Worm (Caenorhabditis elegans): ENCODE data around the gene far-2.

Gene far-2

DNA sequence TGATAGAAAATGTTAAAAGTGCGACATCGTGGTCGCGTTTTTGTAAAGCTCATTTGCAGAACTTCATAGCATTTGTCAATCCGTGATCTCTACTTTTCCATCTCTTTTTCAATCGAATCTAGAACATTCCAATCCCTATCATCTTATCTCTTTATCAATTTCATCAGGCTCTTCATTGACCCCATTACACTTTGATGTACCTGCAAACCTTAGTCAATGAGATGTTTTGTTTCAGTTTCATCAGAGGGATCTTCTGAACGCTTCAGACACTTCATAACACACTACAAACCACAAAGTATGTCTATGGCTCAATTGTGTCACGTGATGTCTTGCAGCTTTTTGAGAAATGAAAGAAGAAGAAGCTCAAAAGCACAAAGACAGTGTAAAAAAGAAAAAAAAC is 1.5 kb downstream of the far-2 start (continued):
- peak in 1 of 2 experiments; percentile 32 for TF ChIP-seq lsy-2 (tag; optimal IDR thresholded peaks at IDR 0.05)
- no peak for TF ChIP-seq ztf-4 (tag; optimal IDR thresholded peaks at IDR 0.05)
- TF ChIP-seq alr-1 (tag; optimal IDR thresholded peaks at IDR 0.05): no peak
- no peak for TF ChIP-seq skn-1 (tag; optimal IDR thresholded peaks at IDR 0.05)
- TF ChIP-seq C34F6.9 (tag; optimal IDR thresholded peaks at IDR 0.05): peak; percentile 37
- no peak for TF ChIP-seq Y55F3AM.14 (GFP tag; optimal IDR thresholded peaks at IDR 0.05)
- TF ChIP-seq ceh-16 (tag; optimal IDR thresholded peaks at IDR 0.05): no peak
- no peak for TF ChIP-seq unc-39 (tag; optimal IDR thresholded peaks at IDR 0.05)
- TF ChIP-seq sem-4 (tag; optimal IDR thresholded peaks at IDR 0.05): peak; percentile 26
- no peak for TF ChIP-seq dmd-4 (tag; optimal IDR thresholded peaks at IDR 0.05)
- no peak for TF ChIP-seq lin-13 (GFP tag; optimal IDR thresholded peaks at IDR 0.05)
- no peak for TF ChIP-seq nhr-11 (tag; optimal IDR thresholded peaks at IDR 0.05)
- TF ChIP-seq ceh-82 (tag; optimal IDR thresholded peaks at IDR 0.05): no peak
- no peak for TF ChIP-seq ama-1 (optimal IDR thresholded peaks at IDR 0.05)

ce11 chrIII:9084329-9084728 is 2.7 kb downstream of the far-2 start:
- no peak for TF ChIP-seq fos-1 (tag; optimal IDR thresholded peaks at IDR 0.05)
- no peak for TF ChIP-seq nhr-23 (tag; optimal IDR thresholded peaks at IDR 0.05)
- no peak for TF ChIP-seq sma-3 (GFP tag; optimal IDR thresholded peaks at IDR 0.05)
- TF ChIP-seq elt-3 (tag; optimal IDR thresholded peaks at IDR 0.05): no peak
- TF ChIP-seq mbf-1 (tag; optimal IDR thresholded peaks at IDR 0.05): no peak
- no peak for TF ChIP-seq peb-1 (tag; optimal IDR thresholded peaks at IDR 0.05)
- peak; percentile 42 for TF ChIP-seq zag-1 (tag; optimal IDR thresholded peaks at IDR 0.05)
- TF ChIP-seq mab-5 (tag; optimal IDR thresholded peaks at IDR 0.05): peak; percentile 84
- TF ChIP-seq blmp-1 (tag; optimal IDR thresholded peaks at IDR 0.05; ENCODE audit: insufficient read depth): no peak
- no peak for TF ChIP-seq nhr-21 (tag; optimal IDR thresholded peaks at IDR 0.05)
- no peak for TF ChIP-seq ztf-4 (tag; optimal IDR thresholded peaks at IDR 0.05)
- TF ChIP-seq nhr-11 (tag; optimal IDR thresholded peaks at IDR 0.05): no peak
- peak; percentile 28 for TF ChIP-seq C34F6.9 (tag; optimal IDR thresholded peaks at IDR 0.05)
- TF ChIP-seq snpc-4 (tag; optimal IDR thresholded peaks at IDR 0.05): no peak
- no peak for TF ChIP-seq elt-1 (tag; optimal IDR thresholded peaks at IDR 0.05)
- peak; percentile 35 for TF ChIP-seq sma-9 (GFP tag; optimal IDR thresholded peaks at IDR 0.05)
- no peak for TF ChIP-seq sma-9 (tag; optimal IDR thresholded peaks at IDR 0.05)
- TF ChIP-seq alr-1 (tag; optimal IDR thresholded peaks at IDR 0.05): no peak
- TF ChIP-seq ZK546.5 (tag; optimal IDR thresholded peaks at IDR 0.05): no peak
- no peak for TF ChIP-seq crh-2 (tag; optimal IDR thresholded peaks at IDR 0.05)
- peak in 1 of 2 experiments; percentile 50 for TF ChIP-seq lsy-2 (tag; optimal IDR thresholded peaks at IDR 0.05)
- TF ChIP-seq ceh-82 (tag; optimal IDR thresholded peaks at IDR 0.05): no peak
- TF ChIP-seq dmd-4 (tag; optimal IDR thresholded peaks at IDR 0.05): no peak
- TF ChIP-seq egl-27 (tag; optimal IDR thresholded peaks at IDR 0.05): no peak
- no peak for TF ChIP-seq nhr-12 (tag; optimal IDR thresholded peaks at IDR 0.05)
- no peak for TF ChIP-seq unc-39 (tag; optimal IDR thresholded peaks at IDR 0.05)
- TF ChIP-seq nhr-129 (tag; optimal IDR thresholded peaks at IDR 0.05): no peak
- no peak for TF ChIP-seq ztf-11 (tag; optimal IDR thresholded peaks at IDR 0.05)
- no peak for TF ChIP-seq unc-55 (GFP tag; optimal IDR thresholded peaks at IDR 0.05)
- TF ChIP-seq nhr-6 (tag; optimal IDR thresholded peaks at IDR 0.05): no peak
- no peak for TF ChIP-seq Y55F3AM.14 (GFP tag; optimal IDR thresholded peaks at IDR 0.05)
- peak; percentile 44 for TF ChIP-seq F13H6.1 (tag; optimal IDR thresholded peaks at IDR 0.05)
- no peak for TF ChIP-seq nhr-77 (tag; optimal IDR thresholded peaks at IDR 0.05)
- TF ChIP-seq unc-62 (GFP tag; optimal IDR thresholded peaks at IDR 0.05): no peak
- no peak for TF ChIP-seq lin-11 (tag; optimal IDR thresholded peaks at IDR 0.05)
- TF ChIP-seq gmeb-1 (tag; optimal IDR thresholded peaks at IDR 0.05): no peak
- no peak for TF ChIP-seq mdl-1 (tag; optimal IDR thresholded peaks at IDR 0.05)
- no peak for TF ChIP-seq nhr-237 (tag; optimal IDR thresholded peaks at IDR 0.05)
- TF ChIP-seq lin-13 (GFP tag; optimal IDR thresholded peaks at IDR 0.05): no peak
- no peak for TF ChIP-seq ama-1 (optimal IDR thresholded peaks at IDR 0.05)
- no peak for TF ChIP-seq R02D3.7 (tag; optimal IDR thresholded peaks at IDR 0.05)
- no peak for TF ChIP-seq skn-1 (tag; optimal IDR thresholded peaks at IDR 0.05)
- no peak for TF ChIP-seq ztf-1 (GFP tag; conservative IDR thresholded peaks at IDR 0.05)
- TF ChIP-seq nhr-10 (tag; optimal IDR thresholded peaks at IDR 0.05): no peak
- no peak for TF ChIP-seq aly-2 (tag; optimal IDR thresholded peaks at IDR 0.05)
- TF ChIP-seq ceh-16 (tag; optimal IDR thresholded peaks at IDR 0.05): no peak
- TF ChIP-seq nhr-25 (tag; optimal IDR thresholded peaks at IDR 0.05): no peak
- peak; percentile 9 for TF ChIP-seq lin-39 (tag; optimal IDR thresholded peaks at IDR 0.05)
- TF ChIP-seq sem-4 (tag; optimal IDR thresholded peaks at IDR 0.05): no peak

All from whole organism, L2 larva.